Worm (Caenorhabditis elegans) whole organism, late embryonic: ENCODE results near the gene set-16.

Experiments used
- ahr-1 ChIP-seq: sonication (generic microtip); optimal IDR thresholded peaks from 2 replicates; lab custom pipeline; 2016; ENCODE audit warnings: missing genetic modification characterization, missing compliant biosample characterization
- tbx-2 ChIP-seq: sonication (generic microtip); optimal IDR thresholded peaks from 2 replicates; lab custom pipeline; 2016; ENCODE audit warnings: missing genetic modification characterization, missing compliant biosample characterization

- TF ChIP-seq ahr-1 (tag; lab: Kevin White, UChicago) (no peak), tbx-2 (tag; lab: Kevin White, UChicago) (no peak)
Observed at ce11 chrIII:13614751-13615150, 29.0 kb upstream of the set-16 start.
